Worm (Caenorhabditis elegans): ENCODE measurements around the gene F36H1.11.

F36H1.11 gene

DNA sequence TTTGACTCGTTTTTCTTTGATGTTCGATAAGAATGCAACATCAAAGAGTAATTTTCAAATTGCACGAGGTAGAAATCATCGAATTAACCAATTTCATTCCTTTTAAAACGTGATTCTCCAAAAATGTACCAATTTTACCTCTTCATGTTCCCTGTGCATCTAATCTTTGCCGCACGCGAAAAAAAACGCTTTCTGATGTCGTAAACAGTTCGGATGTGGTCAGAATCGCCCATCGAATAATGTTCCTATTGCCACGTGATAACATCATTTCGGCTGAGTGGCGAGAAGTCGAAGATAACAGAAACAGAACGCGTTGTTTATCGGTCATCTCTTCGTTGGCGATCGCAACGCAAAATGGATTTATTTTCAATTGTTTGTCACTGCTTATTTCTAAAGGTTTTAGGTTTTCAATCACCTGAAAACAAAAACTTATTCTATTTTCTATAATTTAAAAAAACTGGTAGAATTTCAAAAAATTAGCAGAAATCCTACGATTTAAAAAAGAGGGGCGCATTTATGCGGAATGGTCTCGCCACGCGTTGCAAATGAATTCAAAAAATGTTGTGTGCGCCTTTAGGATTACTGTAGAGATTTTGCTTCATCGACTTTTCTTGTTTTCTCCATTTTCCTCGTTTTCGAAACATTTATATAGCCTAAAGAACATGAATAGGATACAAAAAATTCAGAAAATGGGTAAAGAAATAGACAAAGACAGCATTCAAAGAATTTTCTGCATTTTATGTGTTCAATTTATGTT, 27.3 kb upstream of the F36H1.11 start, which contains the start of gene mogs-1 (continued):
- TF ChIP-seq nhr-77 (tag; optimal IDR thresholded peaks at IDR 0.05) (peak; percentile 1), mdt-29 (GFP tag; IDR thresholded peaks at IDR 0.05) (0 out of 2 replicates have a peak, but pooled peaks have one; percentile 53), saeg-2 (GFP tag; IDR thresholded peaks at IDR 0.05) (no peak), ceh-82 (tag; optimal IDR thresholded peaks at IDR 0.05) (no peak), attf-4 (tag; optimal IDR thresholded peaks at IDR 0.05) (no peak), Y75B8A.6 (GFP tag; IDR thresholded peaks at IDR 0.05) (no peak), fkh-10 (GFP tag; optimal IDR thresholded peaks at IDR 0.05) (no peak), dve-1 (tag; optimal IDR thresholded peaks at IDR 0.05; ENCODE audit: insufficient read depth) (peak; percentile 69), nhr-6 (tag; optimal IDR thresholded peaks at IDR 0.05) (no peak), spr-1 (tag; optimal IDR thresholded peaks at IDR 0.05) (no peak), F49E8.2 (tag; optimal IDR thresholded peaks at IDR 0.05; ENCODE audit: borderline replicate concordance) (no peak), nhr-11 (tag; optimal IDR thresholded peaks at IDR 0.05) (no peak), jun-1 (tag; optimal IDR thresholded peaks at IDR 0.05) (no peak), snpc-1.2 (GFP tag; IDR thresholded peaks at IDR 0.05) (no peak), lsy-2 (tag; optimal IDR thresholded peaks at IDR 0.05) (no peak), ceh-32 (tag; optimal IDR thresholded peaks at IDR 0.05; ENCODE audit: poor library complexity) (no peak), lin-39 (tag; optimal IDR thresholded peaks at IDR 0.05) (no peak), madf-5 (GFP tag; IDR thresholded peaks at IDR 0.05) (no peak), hlh-11 (tag; optimal IDR thresholded peaks at IDR 0.05) (peak; percentile 69), unc-39 (tag; optimal IDR thresholded peaks at IDR 0.05) (no peak), rbr-2 (tag; optimal IDR thresholded peaks at IDR 0.05) (no peak), ama-1 (optimal IDR thresholded peaks at IDR 0.05) (no peak), nhr-102 (tag; optimal IDR thresholded peaks at IDR 0.05) (peak; percentile 14), aha-1 (tag) (peak; percentile 70), zag-1 (tag; optimal IDR thresholded peaks at IDR 0.05) (no peak), lim-7 (GFP tag; IDR thresholded peaks at IDR 0.05) (no peak), hlh-30 (tag; optimal IDR thresholded peaks at IDR 0.05; ENCODE audit: insufficient read depth) (peak; percentile 80), sdz-12 (GFP tag; optimal IDR thresholded peaks at IDR 0.05) (no peak), snpc-4 (tag; optimal IDR thresholded peaks at IDR 0.05) (no peak), zfp-3 (GFP tag; conservative IDR thresholded peaks at IDR 0.05) (0 out of 2 replicates have a peak, but pooled peaks have one; percentile 31), nhr-25 (tag; optimal IDR thresholded peaks at IDR 0.05; ENCODE audit: borderline replicate concordance, insufficient read depth) (peak; percentile 44), gei-8 (GFP tag; optimal IDR thresholded peaks at IDR 0.05) (no peak), spr-3 (GFP tag; optimal IDR thresholded peaks at IDR 0.05) (no peak), set-16 (GFP tag; IDR thresholded peaks at IDR 0.05) (no peak), T26A8.4 (GFP tag; IDR thresholded peaks at IDR 0.05) (no peak), ceh-20 (GFP tag; IDR thresholded peaks at IDR 0.05) (0 out of 2 replicates have a peak, but pooled peaks have one; percentile 35), dpl-1 (GFP tag; optimal IDR thresholded peaks at IDR 0.05) (no peak), fos-1 (tag; optimal IDR thresholded peaks at IDR 0.05) (no peak), egl-27 (tag; optimal IDR thresholded peaks at IDR 0.05) (no peak), D1046.2 (GFP tag; IDR thresholded peaks at IDR 0.05) (no peak), mes-2 (tag; optimal IDR thresholded peaks at IDR 0.05; ENCODE audit: poor library complexity, severe bottlenecking) (peak; percentile 23), nhr-111 (GFP tag; optimal IDR thresholded peaks at IDR 0.05) (no peak), nhr-76 (tag; optimal IDR thresholded peaks at IDR 0.05) (no peak), tag-97 (GFP tag; IDR thresholded peaks at IDR 0.05) (no peak), php-3 (GFP tag; IDR thresholded peaks at IDR 0.05) (no peak), lin-38 (GFP tag; IDR thresholded peaks at IDR 0.05) (no peak), lir-3 (tag; optimal IDR thresholded peaks at IDR 0.05) (no peak), unc-62 (GFP tag; optimal IDR thresholded peaks at IDR 0.05 in 1 of 2) (no peak), unc-62 (tag; optimal IDR thresholded peaks at IDR 0.05) (no peak), Y105C5A.15 (GFP tag; IDR thresholded peaks at IDR 0.05) (no peak), duxl-1 (tag; optimal IDR thresholded peaks at IDR 0.05; ENCODE audit: poor library complexity) (no peak)

Data from whole organism, L4 larva.